Worm (Caenorhabditis elegans) whole organism, young adult: ENCODE measurements around the gene K09C6.9.

ENCODE experiments used
- B0019.2 ChIP-seq: fragments of 200-800 bp; sonication (Bioruptor generic); conservative IDR thresholded peaks from 2 replicates; pipeline ENCODE4 v1.3.6; 2022; ENCODE audit warnings: missing genetic modification reagents, missing genetic modification characterization, missing compliant biosample characterization
- B0336.3 ChIP-seq: fragments of 200-800 bp; sonication (Bioruptor generic); IDR thresholded peaks from 2 replicates; pipeline ENCODE4 v1.3.6; 2022; ENCODE audit warnings: missing genetic modification characterization, missing compliant biosample characterization
- F10E7.11 ChIP-seq: sonication (generic microtip); optimal IDR thresholded peaks from 2 replicates; lab custom pipeline; 2017; ENCODE audit warnings: mild to moderate bottlenecking, missing genetic modification characterization, moderate library complexity, missing compliant biosample characterization
- F33H1.4 ChIP-seq: fragments of 200-800 bp; sonication (Bioruptor generic); IDR thresholded peaks from 2 replicates; pipeline ENCODE4 v1.3.6; 2022; ENCODE audit warnings: missing genetic modification reagents, missing genetic modification characterization, missing compliant biosample characterization
- F37B4.10 ChIP-seq: fragments of 200-800 bp; sonication (Bioruptor generic); IDR thresholded peaks from 2 replicates; pipeline ENCODE4 v1.3.6; 2022; ENCODE audit warnings: missing genetic modification characterization, missing compliant biosample characterization
- athp-1 ChIP-seq: sonication (generic microtip); optimal IDR thresholded peaks from 2 replicates; lab custom pipeline; 2017; ENCODE audit warnings: mild to moderate bottlenecking, missing genetic modification characterization, missing compliant biosample characterization
- attf-5 ChIP-seq: fragments of 200-800 bp; sonication (Bioruptor generic); optimal IDR thresholded peaks from 2 replicates; lab custom pipeline; 2018; ENCODE audit warnings: mild to moderate bottlenecking, missing genetic modification characterization, missing compliant biosample characterization
- ceh-100 ChIP-seq: fragments of 200-800 bp; sonication (Bioruptor generic); IDR thresholded peaks from 2 replicates; pipeline ENCODE4 v1.3.6; 2022; ENCODE audit warnings: missing genetic modification reagents, missing genetic modification characterization, missing compliant biosample characterization
- ceh-27 ChIP-seq: fragments of 200-800 bp; sonication (Bioruptor generic); optimal IDR thresholded peaks from 2 replicates; lab custom pipeline; 2018; ENCODE audit warnings: mild to moderate bottlenecking, missing genetic modification characterization, moderate library complexity, missing compliant biosample characterization
- dpl-1 ChIP-seq: fragments of 150-350 bp; optimal IDR thresholded peaks from 2 replicates; lab custom pipeline; 2014; ENCODE audit warnings: missing biosample characterization, missing genetic modification reagents, missing genetic modification characterization
- efl-1 ChIP-seq: fragments of 150-350 bp; optimal IDR thresholded peaks from 2 replicates; lab custom pipeline; 2014; ENCODE audit warnings: missing biosample characterization, missing genetic modification reagents, missing genetic modification characterization
- egl-18 ChIP-seq: fragments of 200-800 bp; sonication (Bioruptor generic); IDR thresholded peaks from 2 replicates; pipeline ENCODE4 v1.3.6; 2022; ENCODE audit warnings: missing genetic modification reagents, missing genetic modification characterization, missing compliant biosample characterization
- ets-4 ChIP-seq: fragments of 200-800 bp; sonication (Bioruptor generic); optimal IDR thresholded peaks from 2 replicates; lab custom pipeline; 2018; ENCODE audit warnings: mild to moderate bottlenecking, missing genetic modification characterization, missing compliant biosample characterization
- hmg-1.2 ChIP-seq: fragments of 200-800 bp; sonication (Bioruptor generic); IDR thresholded peaks from 2 replicates; pipeline ENCODE4 v1.3.6; 2022; ENCODE audit warnings: missing genetic modification reagents, missing genetic modification characterization, missing compliant biosample characterization
- hmg-20 ChIP-seq: fragments of 200-800 bp; sonication (Bioruptor generic); IDR thresholded peaks from 2 replicates; pipeline ENCODE4 v1.3.6; 2022; ENCODE audit warnings: missing genetic modification reagents, missing genetic modification characterization, missing compliant biosample characterization
- lin-26 ChIP-seq: fragments of 200-800 bp; sonication (Bioruptor generic); IDR thresholded peaks from 2 replicates; pipeline ENCODE4 v1.3.6; 2022; ENCODE audit warnings: missing genetic modification reagents, missing genetic modification characterization, missing compliant biosample characterization
- lin-35 ChIP-seq, 3 experiments: fragments of 150-350 bp in 2 of 3; sonication (generic microtip) in 1 of 3; optimal IDR thresholded peaks; 2 replicates each; lab custom pipeline; 2014 to 2018; ENCODE audit warnings: missing biosample characterization in 3 of 3, missing genetic modification characterization in 3 of 3, missing genetic modification reagents in 3 of 3
- lin-40 ChIP-seq: sonication (generic microtip); optimal IDR thresholded peaks from 2 replicates; lab custom pipeline; 2016; ENCODE audit warnings: missing genetic modification characterization, mild to moderate bottlenecking, missing compliant biosample characterization, missing genotype, missing genetic modification reagents
- lin-54 ChIP-seq: fragments of 200-800 bp; sonication (Bioruptor generic); optimal IDR thresholded peaks from 2 replicates; lab custom pipeline; 2018; ENCODE audit warnings: mild to moderate bottlenecking, missing genetic modification characterization, missing compliant biosample characterization
- lsl-1 ChIP-seq: fragments of 200-800 bp; sonication (Bioruptor generic); optimal IDR thresholded peaks from 2 replicates; lab custom pipeline; 2018; ENCODE audit warnings: mild to moderate bottlenecking, missing genetic modification characterization, moderate library complexity, missing compliant biosample characterization
- madf-10 ChIP-seq: sonication (generic microtip); optimal IDR thresholded peaks from 2 replicates; lab custom pipeline; 2016; ENCODE audit warnings: mild to moderate bottlenecking, missing genetic modification characterization, missing compliant biosample characterization
- madf-3 ChIP-seq: fragments of 200-800 bp; sonication (Bioruptor generic); IDR thresholded peaks from 2 replicates; pipeline ENCODE4 v1.3.6; 2022; ENCODE audit warnings: missing genetic modification reagents, missing genetic modification characterization, missing compliant biosample characterization
- madf-6 ChIP-seq: fragments of 200-800 bp; sonication (Bioruptor generic); IDR thresholded peaks from 2 replicates; pipeline ENCODE4 v1.3.6; 2022; ENCODE audit warnings: missing genetic modification reagents, missing genetic modification characterization, missing compliant biosample characterization
- mcd-1 ChIP-seq: fragments of 200-800 bp; sonication (Bioruptor generic); IDR thresholded peaks from 2 replicates; pipeline ENCODE4 v1.3.6; 2022; ENCODE audit warnings: missing genetic modification reagents, missing genetic modification characterization, missing compliant biosample characterization
- mel-28 ChIP-seq: sonication (generic microtip); optimal IDR thresholded peaks from 2 replicates; lab custom pipeline; 2016; ENCODE audit warnings: borderline replicate concordance, mild to moderate bottlenecking, missing genetic modification characterization, missing compliant biosample characterization
- nhr-179 ChIP-seq: sonication (generic microtip); optimal IDR thresholded peaks from 2 replicates; lab custom pipeline; 2016; ENCODE audit warnings: mild to moderate bottlenecking, missing genetic modification characterization, missing compliant biosample characterization
- pha-4 ChIP-seq: fragments of 150-350 bp; sonication (generic microtip); optimal IDR thresholded peaks from 2 replicates; lab custom pipeline; 2014; ENCODE audit warnings: missing biosample characterization, missing genetic modification reagents, missing genetic modification characterization
- rcor-1 ChIP-seq: fragments of 200-800 bp; sonication (Bioruptor generic); IDR thresholded peaks from 2 replicates; pipeline ENCODE4 v1.3.6; 2022; ENCODE audit warnings: missing genetic modification reagents, missing genetic modification characterization, missing compliant biosample characterization
- sdz-38 ChIP-seq: sonication (generic microtip); optimal IDR thresholded peaks from 2 replicates; lab custom pipeline; 2016; ENCODE audit warnings: missing genotype, missing genetic modification characterization, missing compliant biosample characterization
- sea-2 ChIP-seq: fragments of 200-800 bp; sonication (Bioruptor generic); IDR thresholded peaks from 2 replicates; pipeline ENCODE4 v1.3.6; 2022; ENCODE audit warnings: missing genetic modification characterization, missing compliant biosample characterization
- snpc-1.3 ChIP-seq: sonication (generic microtip); optimal IDR thresholded peaks from 2 replicates; lab custom pipeline; 2017; ENCODE audit warnings: missing genetic modification characterization, mild to moderate bottlenecking, missing compliant biosample characterization, antibody characterized with exemption, moderate library complexity, missing genotype, missing genetic modification reagents; ENCODE audit not compliant: insufficient read depth
- snpc-3.4 ChIP-seq: sonication (generic microtip); optimal IDR thresholded peaks from 2 replicates; lab custom pipeline; 2017; ENCODE audit warnings: missing genetic modification characterization, mild to moderate bottlenecking, missing compliant biosample characterization, antibody characterized with exemption, moderate library complexity, missing genotype, missing genetic modification reagents
- snpc-4 ChIP-seq, 5 experiments: fragments of 150-350 bp in 1 of 5; sonication (generic microtip) in 4 of 5; optimal IDR thresholded peaks; 2 replicates each; lab custom pipeline; 2014 to 2018; ENCODE audit warnings: missing genetic modification characterization in 5 of 5, missing biosample characterization in 3 of 5, antibody characterized with exemption in 2 of 5, mild to moderate bottlenecking in 2 of 5, missing compliant biosample characterization in 2 of 5, missing genotype in 2 of 5, moderate library complexity in 2 of 5, missing genetic modification reagents in 1 of 5
- somi-1 ChIP-seq: fragments of 200-800 bp; sonication (Bioruptor generic); optimal IDR thresholded peaks from 2 replicates; lab custom pipeline; 2018; ENCODE audit warnings: mild to moderate bottlenecking, missing genetic modification characterization, missing compliant biosample characterization
- tbp1 ChIP-seq: fragments of 200-800 bp; sonication (Bioruptor generic); optimal IDR thresholded peaks from 2 replicates; lab custom pipeline; 2018; ENCODE audit warnings: mild to moderate bottlenecking, missing genetic modification characterization, missing compliant biosample characterization
- unc-130 ChIP-seq: sonication (generic microtip); optimal IDR thresholded peaks from 2 replicates; lab custom pipeline; 2016; ENCODE audit warnings: missing genetic modification reagents, missing genetic modification characterization, missing compliant biosample characterization
- unc-62 ChIP-seq: fragments of 150-350 bp; optimal IDR thresholded peaks from 2 replicates; lab custom pipeline; 2014; ENCODE audit warnings: missing biosample characterization, missing genetic modification reagents, missing genetic modification characterization
- zfh-2 ChIP-seq: fragments of 200-800 bp; sonication (Bioruptor generic); conservative IDR thresholded peaks from 2 replicates; pipeline ENCODE4 v1.3.6; 2022; ENCODE audit warnings: missing genetic modification reagents, missing genetic modification characterization, missing compliant biosample characterization
- ztf-18 ChIP-seq: sonication (generic microtip); optimal IDR thresholded peaks from 2 replicates; lab custom pipeline; 2016; ENCODE audit warnings: missing genotype, mild to moderate bottlenecking, missing genetic modification characterization, missing compliant biosample characterization
- ztf-3 ChIP-seq: fragments of 200-800 bp; sonication (Bioruptor generic); optimal IDR thresholded peaks from 2 replicates; lab custom pipeline; 2018; ENCODE audit warnings: mild to moderate bottlenecking, missing genetic modification characterization, missing compliant biosample characterization
- ztf-6 ChIP-seq: fragments of 200-800 bp; sonication (Bioruptor generic); IDR thresholded peaks from 2 replicates; pipeline ENCODE4 v1.3.6; 2022; ENCODE audit warnings: missing genetic modification reagents, missing genetic modification characterization, missing compliant biosample characterization

K09C6.9 gene

ce11 chrV:854966-855365, at the start of gene K09C6.9:
TSS of gene K09C6.9 (minus strand) at chrV:855066.
- TF ChIP-seq lsl-1 (GFP tag; lab: Kevin White, UChicago), result no peak
- TF ChIP-seq athp-1, result no peak
- TF ChIP-seq somi-1 (GFP tag; lab: Kevin White, UChicago), result no peak
- no peak for TF ChIP-seq madf-6 (GFP tag; lab: Robert Waterston, UW)
- TF ChIP-seq ztf-3 (GFP tag; lab: Kevin White, UChicago), result no peak
- TF ChIP-seq mel-28 (tag; lab: Kevin White, UChicago), result no peak
- TF ChIP-seq F10E7.11 (tag; lab: Kevin White, UChicago), result no peak
- TF ChIP-seq unc-130, result no peak
- no peak for TF ChIP-seq ceh-27 (GFP tag; lab: Kevin White, UChicago)
- TF ChIP-seq hmg-20 (GFP tag; lab: Robert Waterston, UW), result no peak
- no peak for TF ChIP-seq ets-4 (GFP tag; lab: Kevin White, UChicago)
- no peak for TF ChIP-seq madf-10
- no peak for TF ChIP-seq lin-26 (GFP tag; lab: Robert Waterston, UW)
- TF ChIP-seq pha-4 (tag; lab: Kevin White, UChicago), result no peak
- no peak for TF ChIP-seq egl-18 (GFP tag; lab: Robert Waterston, UW)
- no peak for TF ChIP-seq sdz-38

ce11 chrV:904232-904983, 49.5 kb upstream of the K09C6.9 start, which contains the start of gene trm-2A:
TSS of gene trm-2A (plus strand) at chrV:904963.
- TF ChIP-seq tbp1 (GFP tag; lab: Kevin White, UChicago) (peak; percentile 27), madf-6 (GFP tag; lab: Robert Waterston, UW) (peak; percentile 50; the same call in 1 of the 2 replicates), lsl-1 (GFP tag; lab: Kevin White, UChicago) (peak; percentile 18), efl-1 (GFP tag; lab: Kevin White, UChicago) (peak; percentile 76), lin-54 (GFP tag; lab: Kevin White, UChicago) (peak; percentile 94), ceh-100 (GFP tag; lab: Robert Waterston, UW) (0 out of 2 replicates have a peak, but pooled peaks have one; percentile 22), nhr-179 (tag; lab: Kevin White, UChicago) (no peak), zfh-2 (GFP tag; lab: Robert Waterston, UW) (peak; percentile 37; the same call in 1 of the 2 replicates), ztf-18 (tag; lab: Kevin White, UChicago) (no peak), unc-62 (GFP tag; lab: Kevin White, UChicago) (no peak), hmg-1.2 (GFP tag; lab: Robert Waterston, UW) (peak; percentile 30; the same call in 1 of the 2 replicates), madf-3 (GFP tag; lab: Robert Waterston, UW) (0 out of 2 replicates have a peak, but pooled peaks have one; percentile 38), ztf-6 (GFP tag; lab: Robert Waterston, UW) (no peak), lin-35 (GFP tag; optimal IDR thresholded peaks at IDR 0.05; lab: Kevin White, UChicago) (peak in 2 of 3 experiments; percentile 15 to 91), snpc-1.3 (tag; lab: Kevin White, UChicago) (peak; percentile 52), B0019.2 (GFP tag; lab: Robert Waterston, UW) (no peak), mcd-1 (peak; percentile 97), ceh-27 (GFP tag; lab: Kevin White, UChicago) (peak; percentile 11), dpl-1 (peak; percentile 74), F37B4.10 (GFP tag; lab: Robert Waterston, UW) (0 out of 2 replicates have a peak, but pooled peaks have one; percentile 61), F33H1.4 (GFP tag; lab: Robert Waterston, UW) (0 out of 2 replicates have a peak, but pooled peaks have one; percentile 14), attf-5 (peak; percentile 15), ets-4 (GFP tag; lab: Kevin White, UChicago) (no peak), sea-2 (no peak), B0336.3 (no peak), rcor-1 (GFP tag; lab: Robert Waterston, UW) (no peak), lin-40 (peak; percentile 45), snpc-4 (GFP tag; optimal IDR thresholded peaks at IDR 0.05; lab: Kevin White, UChicago) (no peak), snpc-4 (tag; optimal IDR thresholded peaks at IDR 0.05; lab: Kevin White, UChicago) (peak in 1 of 4 experiments; percentile 33), snpc-3.4 (tag; lab: Kevin White, UChicago) (peak; percentile 70)
- TF ChIP-seq, all 124 proteins: peak for 20
